Fruit fly (Drosophila melanogaster): ENCODE data around the gene Fbxl4.

Fbxl4 gene

dm6 chrX:14189216-14189615 lies 48.5 kb downstream of the Fbxl4 start, which contains the start of gene CG11585:
TSS of gene CG11585 (plus strand) at chrX:14189516.
- TF ChIP-seq acj6 (GFP tag; optimal IDR thresholded peaks at IDR 0.05) (no peak), CG6276 (GFP tag; optimal IDR thresholded peaks at IDR 0.05) (no peak), esn (GFP tag; optimal IDR thresholded peaks at IDR 0.05) (no peak), topi (GFP tag; optimal IDR thresholded peaks at IDR 0.05) (no peak), ss (GFP tag; optimal IDR thresholded peaks at IDR 0.05) (no peak), Hr39 (GFP tag; optimal IDR thresholded peaks at IDR 0.05) (no peak), dsx (GFP tag; optimal IDR thresholded peaks at IDR 0.05; ENCODE audit: poor library complexity, severe bottlenecking) (no peak), CG8632 (GFP tag; optimal IDR thresholded peaks at IDR 0.05) (no peak), CG1621 (tag; optimal IDR thresholded peaks at IDR 0.05) (no peak), net (GFP tag; optimal IDR thresholded peaks at IDR 0.05) (no peak), eg (GFP tag; IDR thresholded peaks at IDR 0.05) (no peak), Ets96B (tag; optimal IDR thresholded peaks at IDR 0.05) (no peak), Hr38 (GFP tag; optimal IDR thresholded peaks at IDR 0.05) (no peak), Met (GFP tag; optimal IDR thresholded peaks at IDR 0.05) (no peak), Ets21C (GFP tag; optimal IDR thresholded peaks at IDR 0.05) (no peak), CG6808 (GFP tag; optimal IDR thresholded peaks at IDR 0.05) (no peak), CG34406 (GFP tag; optimal IDR thresholded peaks at IDR 0.05) (no peak)

dm6 chrX:14186953-14187352 lies 50.8 kb downstream of the Fbxl4 start, which contains the start of gene CG12481:
TSS of gene CG12481 (plus strand) at chrX:14187253.
- TF ChIP-seq CG4318 (GFP tag; optimal IDR thresholded peaks at IDR 0.05) (no peak), fd59A (GFP tag; optimal IDR thresholded peaks at IDR 0.05) (no peak), CG6854 (GFP tag; optimal IDR thresholded peaks at IDR 0.05) (no peak), achi (GFP tag; optimal IDR thresholded peaks at IDR 0.05) (no peak)

Measured in whole organism, prepupa.